Worm (Caenorhabditis elegans): ENCODE data around the gene msp-38.

The msp-38 gene

DNA sequence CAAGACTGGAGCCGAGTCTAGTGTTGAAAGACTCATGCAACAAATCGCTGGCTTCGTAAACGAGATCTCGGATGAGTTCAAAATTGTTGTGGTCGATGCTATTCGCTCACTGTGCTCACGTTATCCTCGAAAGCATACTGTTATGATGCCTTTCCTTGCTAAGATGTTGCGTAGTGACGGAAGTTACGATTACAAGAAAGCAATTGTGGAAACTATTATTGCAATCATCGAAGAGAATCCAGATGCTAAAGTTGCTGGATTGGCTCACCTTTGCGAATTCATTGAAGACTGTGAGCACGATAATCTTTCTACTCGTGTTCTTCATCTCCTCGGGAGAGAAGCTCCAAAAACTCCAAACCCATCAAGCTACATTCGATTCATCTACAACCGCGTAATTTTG, 9.9 kb upstream of the msp-38 start:
- no peak for TF ChIP-seq hmbx-1 (tag; optimal IDR thresholded peaks at IDR 0.05)
- TF ChIP-seq flt-1 (GFP tag; IDR thresholded peaks at IDR 0.05), result no peak
- TF ChIP-seq tbx-11 (GFP tag; IDR thresholded peaks at IDR 0.05), result no peak
- no peak for TF ChIP-seq B0310.2 (tag; optimal IDR thresholded peaks at IDR 0.05)
- TF ChIP-seq scrt-1 (GFP tag; IDR thresholded peaks at IDR 0.05), result no peak
- no peak for TF ChIP-seq sea-1 (GFP tag; conservative IDR thresholded peaks at IDR 0.05)
- no peak for TF ChIP-seq tbx-37 (GFP tag; conservative IDR thresholded peaks at IDR 0.05)
- TF ChIP-seq tra-4 (tag; optimal IDR thresholded peaks at IDR 0.05), result no peak
- no peak for TF ChIP-seq hmg-4 (GFP tag; optimal IDR thresholded peaks at IDR 0.05)
- no peak for TF ChIP-seq pes-1 (GFP tag; IDR thresholded peaks at IDR 0.05)
- no peak for TF ChIP-seq hnd-1 (tag; optimal IDR thresholded peaks at IDR 0.05)
- no peak for TF ChIP-seq ets-7 (tag; optimal IDR thresholded peaks at IDR 0.05)
- no peak for TF ChIP-seq aly-1 (tag; optimal IDR thresholded peaks at IDR 0.05)
- TF ChIP-seq F13C5.2 (tag; optimal IDR thresholded peaks at IDR 0.05), result no peak
- no peak for TF ChIP-seq ama-1 (optimal IDR thresholded peaks at IDR 0.05)
- TF ChIP-seq ceh-13 (GFP tag; optimal IDR thresholded peaks at IDR 0.05), result no peak
- TF ChIP-seq ceh-36 (tag; optimal IDR thresholded peaks at IDR 0.05), result no peak

DNA sequence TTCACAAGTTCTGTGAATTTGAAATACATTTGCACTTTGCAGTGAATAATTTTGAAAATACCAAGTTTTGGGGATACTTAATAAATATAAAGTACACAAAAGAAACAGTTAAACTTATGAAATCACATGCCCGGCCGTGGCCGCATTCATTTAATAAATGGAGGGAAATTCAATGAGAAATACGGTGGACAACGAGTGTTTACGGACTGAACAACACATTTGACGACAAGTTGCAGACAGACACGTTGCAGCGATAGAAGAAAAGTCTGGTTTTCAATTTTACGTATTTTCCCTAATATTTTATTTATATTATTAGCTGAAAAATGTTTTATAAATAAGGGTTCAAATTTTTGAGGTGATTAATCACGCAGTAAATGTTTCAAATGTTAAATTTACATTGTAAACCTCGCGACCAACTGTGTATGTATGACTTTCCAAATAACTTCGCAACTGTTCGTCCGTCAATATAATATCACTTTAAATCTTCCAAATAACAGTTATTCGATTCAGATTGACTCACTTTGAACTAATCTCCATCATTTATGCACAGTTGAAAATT, 8.0 kb upstream of the msp-38 start, which contains the start of gene copg-1:
Gene copg-1 (plus strand): TSS at position 509 of the 559 bp plus-strand sequence.
- TF ChIP-seq ceh-36 (tag; optimal IDR thresholded peaks at IDR 0.05) (no peak), flt-1 (GFP tag; IDR thresholded peaks at IDR 0.05) (no peak), pes-1 (GFP tag; IDR thresholded peaks at IDR 0.05) (no peak), scrt-1 (GFP tag; IDR thresholded peaks at IDR 0.05) (no peak), hmg-4 (GFP tag; optimal IDR thresholded peaks at IDR 0.05) (no peak), hnd-1 (tag; optimal IDR thresholded peaks at IDR 0.05) (no peak), tra-4 (tag; optimal IDR thresholded peaks at IDR 0.05) (no peak), ceh-13 (GFP tag; optimal IDR thresholded peaks at IDR 0.05) (no peak), B0310.2 (tag; optimal IDR thresholded peaks at IDR 0.05) (no peak), hmbx-1 (tag; optimal IDR thresholded peaks at IDR 0.05) (no peak), tbx-11 (GFP tag; IDR thresholded peaks at IDR 0.05) (no peak), sea-1 (GFP tag; conservative IDR thresholded peaks at IDR 0.05) (no peak), aly-1 (tag; optimal IDR thresholded peaks at IDR 0.05) (no peak), F13C5.2 (tag; optimal IDR thresholded peaks at IDR 0.05) (no peak), ama-1 (optimal IDR thresholded peaks at IDR 0.05) (no peak), tbx-37 (GFP tag; conservative IDR thresholded peaks at IDR 0.05) (no peak), ets-7 (tag; optimal IDR thresholded peaks at IDR 0.05) (no peak)

ce11 chrIV:10150552-10151004, 7.0 kb upstream of the msp-38 start, which contains the start of gene tsp-12:
Gene tsp-12 (minus strand): TSS chrIV:10150602.
- no peak for TF ChIP-seq B0310.2 (tag; optimal IDR thresholded peaks at IDR 0.05)
- no peak for TF ChIP-seq scrt-1 (GFP tag; IDR thresholded peaks at IDR 0.05)
- no peak for TF ChIP-seq hmbx-1 (tag; optimal IDR thresholded peaks at IDR 0.05)
- TF ChIP-seq sea-1 (GFP tag; conservative IDR thresholded peaks at IDR 0.05), result no peak
- TF ChIP-seq ama-1 (optimal IDR thresholded peaks at IDR 0.05), result no peak
- no peak for TF ChIP-seq ceh-13 (GFP tag; optimal IDR thresholded peaks at IDR 0.05)
- TF ChIP-seq ets-7 (tag; optimal IDR thresholded peaks at IDR 0.05), result no peak
- TF ChIP-seq tbx-37 (GFP tag; conservative IDR thresholded peaks at IDR 0.05), result no peak
- no peak for TF ChIP-seq hnd-1 (tag; optimal IDR thresholded peaks at IDR 0.05)
- TF ChIP-seq aly-1 (tag; optimal IDR thresholded peaks at IDR 0.05), result no peak
- no peak for TF ChIP-seq F13C5.2 (tag; optimal IDR thresholded peaks at IDR 0.05)
- no peak for TF ChIP-seq tra-4 (tag; optimal IDR thresholded peaks at IDR 0.05)
- TF ChIP-seq pes-1 (GFP tag; IDR thresholded peaks at IDR 0.05), result no peak
- TF ChIP-seq tbx-11 (GFP tag; IDR thresholded peaks at IDR 0.05), result no peak
- TF ChIP-seq flt-1 (GFP tag; IDR thresholded peaks at IDR 0.05), result no peak
- no peak for TF ChIP-seq hmg-4 (GFP tag; optimal IDR thresholded peaks at IDR 0.05)
- no peak for TF ChIP-seq ceh-36 (tag; optimal IDR thresholded peaks at IDR 0.05)

DNA sequence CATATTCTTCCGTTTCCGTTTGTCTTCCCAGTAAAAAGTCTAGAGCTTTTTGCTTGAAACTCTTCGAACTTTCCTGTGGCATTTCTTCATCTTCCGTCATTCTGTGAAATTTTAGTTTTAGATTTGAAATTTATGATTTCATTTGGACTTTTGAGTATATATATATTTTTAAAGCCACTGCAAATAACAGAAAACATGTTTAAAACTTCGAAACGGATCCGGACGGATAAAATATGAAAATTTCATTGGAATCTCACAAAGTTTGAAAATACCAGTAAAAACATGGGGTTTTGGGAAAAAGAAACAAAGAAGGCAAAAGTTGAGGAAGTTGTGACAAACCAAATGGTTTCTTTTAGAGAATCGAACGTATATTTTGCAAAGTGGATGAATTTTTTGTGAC, 5.4 kb upstream of the msp-38 start, which contains the start of gene pigs-1:
Gene pigs-1 (minus strand): TSS at position 101 of the 400 bp plus-strand sequence.
- no peak for TF ChIP-seq hmbx-1 (tag; optimal IDR thresholded peaks at IDR 0.05)
- TF ChIP-seq B0310.2 (tag; optimal IDR thresholded peaks at IDR 0.05), result no peak

DNA sequence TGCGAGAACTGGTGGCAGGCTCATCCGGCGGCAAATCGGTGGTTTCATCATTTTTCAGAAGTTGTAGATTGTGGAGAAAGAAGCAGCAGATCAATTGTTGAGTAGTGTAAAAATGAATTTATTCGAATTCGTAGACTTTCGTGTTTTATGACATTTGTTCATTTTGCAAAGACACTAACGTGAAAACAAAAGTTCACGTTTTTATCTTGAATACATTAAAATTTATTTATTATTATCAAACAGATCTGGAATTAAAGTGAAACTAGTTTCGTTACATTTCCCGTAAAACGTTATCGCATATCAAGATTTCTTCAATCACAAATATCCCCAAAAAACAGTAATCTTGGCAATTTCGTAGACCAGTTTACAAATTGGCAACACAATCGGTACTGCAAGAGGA, 3.3 kb upstream of the msp-38 start, which contains the start of gene T14G10.8:
Gene T14G10.8 (minus strand): TSS at position 101 of the 400 bp plus-strand sequence.
- TF ChIP-seq ceh-36 (tag; optimal IDR thresholded peaks at IDR 0.05), result no peak

ce11 chrIV:10144909-10145308, 1.4 kb upstream of the msp-38 start:
- TF ChIP-seq hnd-1 (tag; optimal IDR thresholded peaks at IDR 0.05), result no peak
- TF ChIP-seq hmg-4 (GFP tag; optimal IDR thresholded peaks at IDR 0.05), result no peak

- TF ChIP-seq F13C5.2 (tag; optimal IDR thresholded peaks at IDR 0.05), result no peak
- no peak for TF ChIP-seq hmg-4 (GFP tag; optimal IDR thresholded peaks at IDR 0.05)
- TF ChIP-seq ceh-13 (GFP tag; optimal IDR thresholded peaks at IDR 0.05), result no peak
- TF ChIP-seq tbx-11 (GFP tag; IDR thresholded peaks at IDR 0.05), result no peak
- no peak for TF ChIP-seq scrt-1 (GFP tag; IDR thresholded peaks at IDR 0.05)
- TF ChIP-seq ama-1 (optimal IDR thresholded peaks at IDR 0.05), result no peak
These were observed 947 bp upstream of the msp-38 start for ce11 chrIV:10144487-10144886.

- TF ChIP-seq ceh-36 (tag; optimal IDR thresholded peaks at IDR 0.05) (no peak), F13C5.2 (tag; optimal IDR thresholded peaks at IDR 0.05) (no peak), ceh-13 (GFP tag; optimal IDR thresholded peaks at IDR 0.05) (no peak), flt-1 (GFP tag; IDR thresholded peaks at IDR 0.05) (no peak)
These were observed 1.5 kb downstream of the msp-38 start, which contains the start of the genes gst-2, gst-4 and dhs-12 for ce11 chrIV:10141930-10142505. Gene gst-2 (minus strand): TSS chrIV:10142061. Gene gst-4 (plus strand): TSS chrIV:10142225. Gene dhs-12 (plus strand): TSS chrIV:10142455.
